Fruit fly (Drosophila melanogaster): ENCODE data around the gene CG33099.

DNA sequence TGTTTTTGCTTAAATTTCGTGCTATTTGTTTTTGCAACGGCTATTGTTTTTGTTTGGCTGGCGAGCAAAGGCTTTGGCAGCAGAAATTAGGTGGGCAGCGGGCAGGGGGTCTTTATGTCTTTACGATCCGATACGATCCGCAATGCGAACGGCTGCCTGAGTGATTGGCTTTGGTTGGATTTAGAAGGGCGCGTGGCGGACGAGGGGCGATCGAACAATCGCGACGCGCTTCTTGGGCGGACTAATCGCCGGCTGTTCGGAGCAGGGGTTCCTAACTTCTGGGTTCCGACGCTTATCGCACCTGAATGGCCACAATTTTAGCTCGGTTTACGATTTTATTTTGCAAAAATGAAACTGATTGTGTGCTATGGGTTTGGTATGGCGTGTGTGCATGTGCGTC lies 3.2 kb downstream of the CG33099 start:
- TF ChIP-seq dsf (GFP tag; optimal IDR thresholded peaks at IDR 0.05; ENCODE audit: borderline replicate concordance), result no peak
- no peak for TF ChIP-seq fru (GFP tag; optimal IDR thresholded peaks at IDR 0.05)
- no peak for TF ChIP-seq Hnf4 (GFP tag; optimal IDR thresholded peaks at IDR 0.05)
- no peak for TF ChIP-seq sv (GFP tag; optimal IDR thresholded peaks at IDR 0.05)
- TF ChIP-seq Myc (optimal IDR thresholded peaks at IDR 0.05), result no peak
- TF ChIP-seq Hr83 (GFP tag; optimal IDR thresholded peaks at IDR 0.05; ENCODE audit: poor library complexity, severe bottlenecking), result no peak

Measured in whole organism, wandering third instar larva.